Worm (Caenorhabditis elegans): ENCODE data around the gene C16A11.3.

The C16A11.3 gene

ce11 chrII:4237701-4238214, 8.4 kb downstream of the C16A11.3 start, which contains the start of the genes fbxc-44 and C16A11.2:
Gene fbxc-44, minus strand, starts transcription at chrII:4237751.
Gene C16A11.2, plus strand, starts transcription at chrII:4238203.
- peak; percentile 55 for TF ChIP-seq mab-5 (tag; optimal IDR thresholded peaks at IDR 0.05)
- TF ChIP-seq mep-1 (tag; optimal IDR thresholded peaks at IDR 0.05) = peak; percentile 69
- no peak for TF ChIP-seq unc-62 (GFP tag; optimal IDR thresholded peaks at IDR 0.05)
- TF ChIP-seq drap-1 (GFP tag; optimal IDR thresholded peaks at IDR 0.05) = peak; percentile 49
- TF ChIP-seq zip-8 (tag; optimal IDR thresholded peaks at IDR 0.05) = no peak
- TF ChIP-seq ham-2 (GFP tag; optimal IDR thresholded peaks at IDR 0.05) = peak; percentile 40
- peak; percentile 21 for TF ChIP-seq blmp-1 (tag; optimal IDR thresholded peaks at IDR 0.05)
- peak; percentile 60 for TF ChIP-seq bed-3 (GFP tag; optimal IDR thresholded peaks at IDR 0.05)
- TF ChIP-seq tbx-8 (GFP tag; optimal IDR thresholded peaks at IDR 0.05) = no peak
- TF ChIP-seq unc-39 (tag; optimal IDR thresholded peaks at IDR 0.05) = no peak
- TF ChIP-seq ceh-83 (GFP tag; optimal IDR thresholded peaks at IDR 0.05) = peak; percentile 76
- TF ChIP-seq nhr-2 (tag; optimal IDR thresholded peaks at IDR 0.05) = no peak
- no peak for TF ChIP-seq ces-1 (GFP tag; optimal IDR thresholded peaks at IDR 0.05)
- TF ChIP-seq nhr-28 (tag; optimal IDR thresholded peaks at IDR 0.05) = no peak
- no peak for TF ChIP-seq nhr-76 (tag; optimal IDR thresholded peaks at IDR 0.05)
- peak; percentile 0 for TF ChIP-seq lin-32 (GFP tag; optimal IDR thresholded peaks at IDR 0.05)
- TF ChIP-seq lin-13 (tag; optimal IDR thresholded peaks at IDR 0.05) = peak; percentile 27
- peak; percentile 85 for TF ChIP-seq M03D4.4 (tag; optimal IDR thresholded peaks at IDR 0.05)
- TF ChIP-seq hlh-1 (tag; optimal IDR thresholded peaks at IDR 0.05) = peak; percentile 40
- peak; percentile 89 for TF ChIP-seq sptf-1 (tag; optimal IDR thresholded peaks at IDR 0.05)
- TF ChIP-seq cnd-1 (tag; optimal IDR thresholded peaks at IDR 0.05) = peak; percentile 54
- no peak for TF ChIP-seq flh-1 (GFP tag; optimal IDR thresholded peaks at IDR 0.05)
- peak; percentile 69 for TF ChIP-seq mls-2 (tag; optimal IDR thresholded peaks at IDR 0.05)
- no peak for TF ChIP-seq snpc-4 (tag; optimal IDR thresholded peaks at IDR 0.05)
- TF ChIP-seq elt-3 (tag; optimal IDR thresholded peaks at IDR 0.05) = no peak
- peak; percentile 54 for TF ChIP-seq ztf-11 (tag; optimal IDR thresholded peaks at IDR 0.05)
- peak; percentile 58 for TF ChIP-seq lsy-2 (tag; optimal IDR thresholded peaks at IDR 0.05)
- TF ChIP-seq sem-2 (GFP tag; optimal IDR thresholded peaks at IDR 0.05) = peak; percentile 15
- no peak for TF ChIP-seq nhr-12 (tag; optimal IDR thresholded peaks at IDR 0.05)
- peak; percentile 12 for TF ChIP-seq elt-1 (tag; optimal IDR thresholded peaks at IDR 0.05; ENCODE audit: borderline replicate concordance, insufficient read depth)
- peak; percentile 76 for TF ChIP-seq ceh-43 (GFP tag; optimal IDR thresholded peaks at IDR 0.05)
- no peak for TF ChIP-seq ceh-39 (tag; optimal IDR thresholded peaks at IDR 0.05)
- no peak for TF ChIP-seq nhr-237 (tag; optimal IDR thresholded peaks at IDR 0.05)
- no peak for TF ChIP-seq pha-4 (tag; optimal IDR thresholded peaks at IDR 0.05)
- peak; percentile 29 for TF ChIP-seq unc-120 (tag; optimal IDR thresholded peaks at IDR 0.05; ENCODE audit: poor library complexity, severe bottlenecking)

- TF ChIP-seq sptf-1 (tag; optimal IDR thresholded peaks at IDR 0.05) (no peak), flh-1 (GFP tag; optimal IDR thresholded peaks at IDR 0.05) (no peak), hlh-1 (tag; optimal IDR thresholded peaks at IDR 0.05) (no peak), nhr-28 (tag; optimal IDR thresholded peaks at IDR 0.05) (no peak), mep-1 (tag; optimal IDR thresholded peaks at IDR 0.05) (no peak), sem-2 (GFP tag; optimal IDR thresholded peaks at IDR 0.05) (no peak)
Measured at ce11 chrII:4238963-4239362, 9.6 kb downstream of the C16A11.3 start.

ce11 chrII:4244959-4245358, 15.6 kb downstream of the C16A11.3 start:
- no peak for TF ChIP-seq nhr-2 (tag; optimal IDR thresholded peaks at IDR 0.05)
- no peak for TF ChIP-seq ceh-83 (GFP tag; optimal IDR thresholded peaks at IDR 0.05)
- no peak for TF ChIP-seq ztf-11 (tag; optimal IDR thresholded peaks at IDR 0.05)
- TF ChIP-seq mab-5 (tag; optimal IDR thresholded peaks at IDR 0.05) = no peak
- TF ChIP-seq mep-1 (tag; optimal IDR thresholded peaks at IDR 0.05) = no peak

ce11 chrII:4246897-4247296, 17.6 kb downstream of the C16A11.3 start, which contains the start of gene gpa-11:
Gene gpa-11, plus strand, starts transcription at chrII:4247197.
- no peak for TF ChIP-seq mep-1 (tag; optimal IDR thresholded peaks at IDR 0.05)
- TF ChIP-seq nhr-12 (tag; optimal IDR thresholded peaks at IDR 0.05) = no peak
- no peak for TF ChIP-seq drap-1 (GFP tag; optimal IDR thresholded peaks at IDR 0.05)
- TF ChIP-seq sem-2 (GFP tag; optimal IDR thresholded peaks at IDR 0.05) = no peak
- TF ChIP-seq zip-8 (tag; optimal IDR thresholded peaks at IDR 0.05) = no peak
